Fruit fly (Drosophila melanogaster): ENCODE measurements around the gene tsl.

DNA sequence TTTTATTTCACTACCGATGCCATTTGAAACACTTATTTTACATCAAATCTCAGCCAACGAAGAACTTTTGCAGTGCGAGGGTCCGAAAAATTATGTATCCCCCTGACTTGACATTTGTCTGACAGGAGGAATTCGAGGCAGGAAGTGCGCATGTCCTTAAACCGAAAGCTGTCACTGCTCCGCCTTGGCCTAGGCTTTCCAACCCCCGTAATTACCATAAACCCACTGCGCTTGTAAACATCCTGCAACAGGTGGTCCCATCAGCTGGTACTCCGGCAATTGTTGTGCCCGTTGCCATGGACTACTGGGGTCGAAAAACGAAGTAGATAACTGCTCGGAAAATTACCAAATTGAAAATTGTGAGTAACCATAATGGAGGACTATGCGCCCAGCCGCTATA lies 6.6 kb downstream of the tsl start, which contains the start of the genes GABA-B-R2 and CG6800:
- TF ChIP-seq psq (optimal IDR thresholded peaks at IDR 0.05) (no peak), ttk (optimal IDR thresholded peaks at IDR 0.05) (no peak)

All from Kc167 (cell line).